Fruit fly (Drosophila melanogaster): ENCODE measurements around the gene Rab11.

DNA sequence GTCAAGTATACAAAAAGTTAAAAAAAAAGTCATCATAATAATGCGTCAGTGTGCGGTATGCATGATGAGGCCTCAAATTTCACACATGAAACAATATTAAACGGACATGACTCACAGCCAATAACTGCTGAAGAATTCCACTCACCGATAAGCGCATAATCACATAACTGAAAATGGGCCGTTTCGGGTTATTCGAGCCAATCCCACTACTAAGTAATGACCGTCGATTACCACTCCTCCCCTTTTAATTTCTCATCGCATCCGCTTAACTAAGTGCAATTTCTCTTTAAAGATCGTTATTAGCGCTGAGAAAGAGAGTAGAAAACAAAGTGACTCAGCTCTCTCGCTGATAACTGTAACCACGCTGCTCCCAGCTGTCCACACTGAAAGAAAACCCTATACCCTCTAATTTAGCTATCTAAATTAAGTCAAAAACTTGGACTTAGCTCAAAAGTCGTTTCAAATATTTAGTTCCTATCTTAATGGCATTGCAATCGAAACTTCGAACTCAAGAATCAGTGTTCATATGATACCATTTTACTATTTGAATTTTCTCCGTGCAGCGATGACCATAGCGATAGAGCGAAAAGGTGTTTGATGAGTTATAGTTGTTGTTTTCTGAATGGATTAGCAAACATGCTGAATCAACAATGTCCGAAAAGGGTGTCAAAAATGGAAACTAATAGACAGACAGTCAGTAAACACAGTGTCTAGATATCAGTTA is 1.7 kb downstream of the Rab11 start:
- peak; percentile 55 for TF ChIP-seq fd96Cb (tag; optimal IDR thresholded peaks at IDR 0.05)
- TF ChIP-seq p53 (GFP tag; optimal IDR thresholded peaks at IDR 0.05): peak; percentile 46
- peak; percentile 63 for TF ChIP-seq Six4 (GFP tag; optimal IDR thresholded peaks at IDR 0.05)

All from whole organism, embryonic.